Worm (Caenorhabditis elegans): ENCODE results near the gene F18A11.5.

DNA sequence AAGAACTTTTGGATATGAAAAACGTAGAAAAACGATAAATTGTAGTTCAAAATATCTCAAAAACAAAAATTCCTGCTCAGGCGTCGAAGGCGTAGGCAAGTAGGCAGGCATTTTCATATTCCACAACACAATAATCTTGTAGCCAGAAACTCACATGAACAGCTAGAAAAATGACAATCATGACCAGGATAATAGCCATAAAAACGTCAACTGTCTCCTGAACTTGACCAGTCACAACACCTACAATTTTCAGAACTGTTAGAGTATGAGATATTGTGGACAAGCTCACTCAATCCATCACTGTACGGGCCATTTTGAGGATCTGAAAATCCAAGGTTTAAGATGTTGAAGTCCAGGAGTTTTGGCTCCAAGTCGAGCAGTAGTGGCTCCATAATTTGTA, 16.7 kb downstream of the F18A11.5 start, which contains the start of gene Y38F1A.7:
- TF ChIP-seq egl-27 (tag; optimal IDR thresholded peaks at IDR 0.05) (no peak), lin-13 (GFP tag; optimal IDR thresholded peaks at IDR 0.05) (no peak), ZK546.5 (tag; optimal IDR thresholded peaks at IDR 0.05) (no peak), ama-1 (optimal IDR thresholded peaks at IDR 0.05) (no peak), unc-55 (GFP tag; optimal IDR thresholded peaks at IDR 0.05) (no peak), nhr-11 (tag; optimal IDR thresholded peaks at IDR 0.05) (no peak)
